Fruit fly (Drosophila melanogaster) whole organism, embryonic: ENCODE data around the gene NPF.

ENCODE experiments used
- Aef1 ChIP-seq: fragments of 200-800 bp; sonication (Bioruptor generic); IDR thresholded peaks from 3 replicates; pipeline ENCODE4 v1.3.6; 2022; ENCODE audit warnings: missing biosample characterization, missing genetic modification characterization
- Blimp-1 ChIP-seq: fragments of 200-800 bp; sonication (Bioruptor generic); optimal IDR thresholded peaks from 3 replicates; lab custom pipeline; 2018; ENCODE audit warnings: missing biosample characterization, missing genetic modification characterization, mild to moderate bottlenecking, moderate library complexity, missing genetic modification reagents
- CG10431 ChIP-seq: fragments of 200-800 bp; sonication (Bioruptor generic); optimal IDR thresholded peaks from 3 replicates; lab custom pipeline; 2018; ENCODE audit warnings: missing biosample characterization, mild to moderate bottlenecking, missing genetic modification characterization
- CG10959 ChIP-seq: fragments of 200-800 bp; sonication (Bioruptor generic); IDR thresholded peaks from 2 replicates; pipeline ENCODE4 v1.3.6; 2022; ENCODE audit warnings: missing biosample characterization, missing genetic modification characterization
- CG11560 ChIP-seq: fragments of 200-800 bp; sonication (Bioruptor generic); IDR thresholded peaks from 3 replicates; pipeline ENCODE4 v1.3.6; 2022; ENCODE audit warnings: missing biosample characterization, missing genetic modification characterization
- CG12391 ChIP-seq: fragments of 200-800 bp; sonication (Bioruptor generic); optimal IDR thresholded peaks from 3 replicates; lab custom pipeline; 2018; ENCODE audit warnings: missing biosample characterization, mild to moderate bottlenecking, missing genetic modification characterization, moderate library complexity
- CG14667 ChIP-seq: fragments of 200-800 bp; sonication (Bioruptor generic); IDR thresholded peaks from 2 replicates; pipeline ENCODE4 v1.3.6; 2022; ENCODE audit warnings: missing biosample characterization, missing genetic modification characterization
- CG17186 ChIP-seq: fragments of 200-800 bp; sonication (Bioruptor generic); optimal IDR thresholded peaks from 3 replicates; lab custom pipeline; 2017; ENCODE audit warnings: missing biosample characterization, missing genetic modification reagents, missing genetic modification characterization
- CG17385 ChIP-seq: fragments of 200-800 bp; sonication (Bioruptor generic); optimal IDR thresholded peaks from 3 replicates; lab custom pipeline; 2018; ENCODE audit warnings: missing biosample characterization, mild to moderate bottlenecking, missing genetic modification characterization
- CG18619 ChIP-seq: fragments of 200-800 bp; sonication (Bioruptor generic); optimal IDR thresholded peaks from 3 replicates; lab custom pipeline; 2017; ENCODE audit warnings: missing biosample characterization, mild to moderate bottlenecking, missing genetic modification characterization
- CG2120 ChIP-seq: fragments of 200-800 bp; sonication (Bioruptor generic); optimal IDR thresholded peaks from 3 replicates; lab custom pipeline; 2016; ENCODE audit warnings: missing biosample characterization, missing genetic modification characterization
- CG43689 ChIP-seq: fragments of 200-800 bp; sonication (Bioruptor generic); IDR thresholded peaks from 2 replicates; pipeline ENCODE4 v1.3.6; 2022; ENCODE audit warnings: missing biosample characterization, missing genetic modification characterization
- CG6765 ChIP-seq: fragments of 200-800 bp; sonication (Bioruptor generic); optimal IDR thresholded peaks from 3 replicates; lab custom pipeline; 2017; ENCODE audit warnings: missing biosample characterization, mild to moderate bottlenecking, missing genetic modification characterization
- CG8924 ChIP-seq: fragments of 200-800 bp; optimal IDR thresholded peaks from 3 replicates; lab custom pipeline; 2019; ENCODE audit warnings: missing biosample characterization, mild to moderate bottlenecking, missing genetic modification characterization, moderate library complexity
- CkIIα-i1 ChIP-seq: fragments of 200-800 bp; sonication (Bioruptor generic); IDR thresholded peaks from 2 replicates; pipeline ENCODE4 v1.3.6; 2022; ENCODE audit warnings: missing biosample characterization, missing genetic modification characterization
- GATAe ChIP-seq: fragments of 200-800 bp; sonication (Bioruptor generic); conservative IDR thresholded peaks from 2 replicates; pipeline ENCODE4 v1.3.6; 2022; ENCODE audit warnings: missing biosample characterization, missing genetic modification characterization
- HmgZ ChIP-seq: fragments of 200-800 bp; sonication (Bioruptor generic); optimal IDR thresholded peaks from 2 replicates; lab custom pipeline; 2018; ENCODE audit warnings: missing biosample characterization, mild to moderate bottlenecking, missing genetic modification characterization
- Pdp1 ChIP-seq, 2 experiments: fragments of 200-800 bp; sonication (Bioruptor generic); optimal IDR thresholded peaks; 3 replicates each; lab custom pipeline; 2016; ENCODE audit warnings: missing biosample characterization in 2 of 2, missing genetic modification characterization in 2 of 2, mild to moderate bottlenecking in 1 of 2, moderate library complexity in 1 of 2
- Usf ChIP-seq: fragments of 200-800 bp; sonication (Bioruptor generic); optimal IDR thresholded peaks from 2 replicates; lab custom pipeline; 2017; ENCODE audit warnings: missing genotype, missing biosample characterization, missing genetic modification characterization
- da ChIP-seq: fragments of 200-800 bp; sonication (Bioruptor generic); optimal IDR thresholded peaks from 2 replicates; lab custom pipeline; 2016; ENCODE audit warnings: missing biosample characterization, missing genetic modification characterization
- gsb-n ChIP-seq: fragments of 200-800 bp; sonication (Bioruptor generic); optimal IDR thresholded peaks from 3 replicates; lab custom pipeline; 2018; ENCODE audit warnings: missing biosample characterization, mild to moderate bottlenecking, missing genetic modification characterization
- kni ChIP-seq: fragments of 200-800 bp; sonication (Bioruptor generic); optimal IDR thresholded peaks from 3 replicates; lab custom pipeline; 2017; ENCODE audit warnings: mild to moderate bottlenecking, missing biosample characterization, missing genetic modification reagents, missing genetic modification characterization
- maf-S ChIP-seq: fragments of 200-800 bp; sonication (Bioruptor generic); optimal IDR thresholded peaks from 2 replicates; lab custom pipeline; 2016; ENCODE audit warnings: missing biosample characterization, missing genetic modification characterization
- otp ChIP-seq: fragments of 200-800 bp; sonication (Bioruptor generic); IDR thresholded peaks from 3 replicates; pipeline ENCODE4, ENCODE4 v1.3.6; 2022; ENCODE audit warnings: missing biosample characterization, missing genetic modification characterization
- so ChIP-seq: fragments of 200-800 bp; sonication (Bioruptor generic); IDR thresholded peaks from 3 replicates; pipeline ENCODE4 v1.3.6; 2022; ENCODE audit warnings: missing biosample characterization, missing genetic modification characterization
- sqz ChIP-seq: fragments of 200-800 bp; sonication (Bioruptor generic); optimal IDR thresholded peaks from 3 replicates; lab custom pipeline; 2018; ENCODE audit warnings: missing biosample characterization, mild to moderate bottlenecking, missing genetic modification characterization
- ssp ChIP-seq: fragments of 200-800 bp; sonication (Bioruptor generic); IDR thresholded peaks from 2 replicates; pipeline ENCODE4 v1.3.6; 2022; ENCODE audit warnings: missing biosample characterization, missing genetic modification characterization
- vvl ChIP-seq: fragments of 200-800 bp; sonication (Bioruptor generic); IDR thresholded peaks from 2 replicates; pipeline ENCODE4 v1.3.6; 2022; ENCODE audit warnings: missing biosample characterization, missing genetic modification characterization

The NPF gene

dm6 chr3R:16655494-16656493, 46.8 kb downstream of the NPF start, which contains the start of gene modSP (continued):
- TF ChIP-seq maf-S (peak; percentile 16), CG17385 (no peak), HmgZ (tag; lab: Kevin White, UChicago) (no peak), da (GFP tag; lab: Kevin White, UChicago) (no peak), CG10431 (GFP tag; lab: Kevin White, UChicago) (no peak), otp (GFP tag; lab: Robert Waterston, UW) (no peak), CG6765 (GFP tag; lab: Kevin White, UChicago) (no peak), CG18619 (GFP tag; lab: Kevin White, UChicago) (no peak), kni (peak; percentile 34), Aef1 (no peak), CG10959 (GFP tag; lab: Robert Waterston, UW) (no peak), CG43689 (GFP tag; lab: Robert Waterston, UW) (no peak), vvl (peak; percentile 61), CG2120 (GFP tag; lab: Kevin White, UChicago) (peak; percentile 72), CG11560 (peak; percentile 81; the same call in 2 of the 3 replicates), CG14667 (GFP tag; lab: Robert Waterston, UW) (no peak), CG12391 (peak; percentile 50), gsb-n (tag; lab: Kevin White, UChicago) (no peak), so (0 out of 3 replicates have a peak, but pooled peaks have one; percentile 7), sqz (GFP tag; lab: Kevin White, UChicago) (no peak), Usf (no peak), Pdp1 (GFP tag; optimal IDR thresholded peaks at IDR 0.05; lab: Kevin White, UChicago) (peak in 1 of 2 experiments; percentile 77), CkIIα-i1 (no peak), CG8924 (tag; lab: Kevin White, UChicago) (peak; percentile 35), CG17186 (GFP tag; lab: Kevin White, UChicago) (no peak), GATAe (GFP tag; lab: Robert Waterston, UW) (no peak), ssp (GFP tag; lab: Robert Waterston, UW) (peak; percentile 64), Blimp-1 (no peak)
